Worm (Caenorhabditis elegans) whole organism, young adult: ENCODE results near the gene fbxa-218.

ENCODE experiments used
- F23B12.7 ChIP-seq: sonication (generic microtip); optimal IDR thresholded peaks from 2 replicates; lab custom pipeline; 2017; ENCODE audit warnings: missing genetic modification characterization, mild to moderate bottlenecking, missing compliant biosample characterization, antibody characterized with exemption, moderate library complexity; ENCODE audit not compliant: insufficient read depth
- F49E8.2 ChIP-seq: sonication (generic microtip); optimal IDR thresholded peaks from 3 replicates; lab custom pipeline; 2017; ENCODE audit warnings: missing genetic modification characterization, mild to moderate bottlenecking, missing compliant biosample characterization, antibody characterized with exemption, moderate library complexity; ENCODE audit not compliant: insufficient read depth
- Y56A3A.18 ChIP-seq: fragments of 200-800 bp; sonication (Bioruptor generic); IDR thresholded peaks from 2 replicates; pipeline ENCODE4 v1.3.6; 2022; ENCODE audit warnings: missing genetic modification reagents, missing genetic modification characterization, missing compliant biosample characterization
- attf-6 ChIP-seq: fragments of 200-800 bp; sonication (Bioruptor generic); IDR thresholded peaks from 2 replicates; pipeline ENCODE4 v1.3.6; 2022; ENCODE audit warnings: missing genetic modification reagents, missing genetic modification characterization, missing compliant biosample characterization
- ceh-40 ChIP-seq: fragments of 200-800 bp; sonication (Bioruptor generic); IDR thresholded peaks from 2 replicates; pipeline ENCODE4 v1.3.6; 2022; ENCODE audit warnings: missing genetic modification characterization, missing compliant biosample characterization
- fkh-3 ChIP-seq: sonication (generic microtip); optimal IDR thresholded peaks from 2 replicates; lab custom pipeline; 2016; ENCODE audit warnings: mild to moderate bottlenecking, missing genetic modification characterization, missing compliant biosample characterization
- him-1 ChIP-seq: sonication (generic microtip); optimal IDR thresholded peaks from 2 replicates; lab custom pipeline; 2016; ENCODE audit warnings: missing genotype, missing genetic modification reagents, missing genetic modification characterization, missing compliant biosample characterization
- lsy-27 ChIP-seq: sonication (generic microtip); optimal IDR thresholded peaks from 2 replicates; lab custom pipeline; 2017; ENCODE audit warnings: missing genetic modification characterization, mild to moderate bottlenecking, missing compliant biosample characterization, antibody characterized with exemption, missing genotype, borderline replicate concordance; ENCODE audit not compliant: insufficient read depth
- snpc-4 ChIP-seq, 5 experiments: fragments of 150-350 bp in 1 of 5; sonication (generic microtip) in 4 of 5; optimal IDR thresholded peaks; 2 replicates each; lab custom pipeline; 2014 to 2018; ENCODE audit warnings: missing genetic modification characterization in 5 of 5, missing biosample characterization in 3 of 5, antibody characterized with exemption in 2 of 5, mild to moderate bottlenecking in 2 of 5, missing compliant biosample characterization in 2 of 5, missing genotype in 2 of 5, moderate library complexity in 2 of 5, missing genetic modification reagents in 1 of 5
- unc-130 ChIP-seq: sonication (generic microtip); optimal IDR thresholded peaks from 2 replicates; lab custom pipeline; 2016; ENCODE audit warnings: missing genetic modification reagents, missing genetic modification characterization, missing compliant biosample characterization
- unc-62 ChIP-seq: fragments of 150-350 bp; optimal IDR thresholded peaks from 2 replicates; lab custom pipeline; 2014; ENCODE audit warnings: missing biosample characterization, missing genetic modification reagents, missing genetic modification characterization
- xnd-1 ChIP-seq: sonication (generic microtip); optimal IDR thresholded peaks from 2 replicates; lab custom pipeline; 2016; ENCODE audit warnings: missing genotype, missing genetic modification reagents, missing genetic modification characterization, missing compliant biosample characterization
- ztf-26 ChIP-seq: sonication (generic microtip); optimal IDR thresholded peaks from 2 replicates; lab custom pipeline; 2017; ENCODE audit warnings: missing genetic modification characterization, missing compliant biosample characterization
- ztf-28 ChIP-seq: fragments of 200-800 bp; sonication (Bioruptor generic); IDR thresholded peaks from 2 replicates; pipeline ENCODE4 v1.3.6; 2022; ENCODE audit warnings: missing genetic modification reagents, missing genetic modification characterization, missing compliant biosample characterization

DNA sequence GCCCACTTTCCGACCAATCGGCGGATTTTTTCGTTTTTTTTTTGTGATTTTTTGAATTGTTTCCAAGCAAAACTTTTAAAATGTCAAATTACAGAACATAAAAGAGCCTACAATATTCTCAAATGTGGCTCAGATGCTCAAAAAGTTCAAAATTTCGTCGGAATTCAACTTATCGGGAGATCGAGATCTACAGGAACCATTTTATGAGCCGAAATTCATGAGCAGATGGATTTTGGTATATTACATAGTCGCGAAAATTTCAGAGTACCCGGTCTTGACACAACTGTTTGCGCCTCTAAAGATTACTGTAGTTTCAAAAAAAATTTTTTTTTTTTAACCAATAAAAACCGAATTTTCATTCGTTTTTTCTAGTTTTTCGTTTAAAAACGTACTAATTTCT is 22.7 kb downstream of the fbxa-218 start:
- TF ChIP-seq F49E8.2 (tag; lab: Kevin White, UChicago): no peak
- no peak for TF ChIP-seq lsy-27 (tag; lab: Kevin White, UChicago)
- no peak for TF ChIP-seq ztf-26 (tag; lab: Kevin White, UChicago)
- TF ChIP-seq unc-130 (GFP tag; lab: Kevin White, UChicago): no peak
- no peak for TF ChIP-seq attf-6 (GFP tag; lab: Robert Waterston, UW)
- TF ChIP-seq xnd-1 (tag; lab: Kevin White, UChicago): no peak
- TF ChIP-seq F23B12.7: no peak
- TF ChIP-seq Y56A3A.18: no peak
- TF ChIP-seq snpc-4 (GFP tag; optimal IDR thresholded peaks at IDR 0.05; lab: Kevin White, UChicago): no peak
- no peak for TF ChIP-seq snpc-4 (tag; optimal IDR thresholded peaks at IDR 0.05; lab: Kevin White, UChicago)
- no peak for TF ChIP-seq ceh-40 (GFP tag; lab: Robert Waterston, UW)
- TF ChIP-seq ztf-28 (GFP tag; lab: Robert Waterston, UW): no peak
- no peak for TF ChIP-seq him-1 (tag; lab: Kevin White, UChicago)
- no peak for TF ChIP-seq fkh-3 (tag; lab: Kevin White, UChicago)
- no peak for TF ChIP-seq unc-62 (GFP tag; lab: Kevin White, UChicago)
